Worm (Caenorhabditis elegans) whole organism, L4 larva: ENCODE measurements around the gene emb-8.

Experiments
- D1046.2 ChIP-seq: fragments of 200-800 bp; sonication (Bioruptor generic); IDR thresholded peaks from 2 replicates; pipeline ENCODE4 v1.3.6; 2022; ENCODE audit warnings: missing genetic modification characterization, missing compliant biosample characterization
- F26F4.8 ChIP-seq: fragments of 200-800 bp; sonication (Bioruptor generic); conservative IDR thresholded peaks from 2 replicates; pipeline ENCODE4 v1.3.6; 2022; ENCODE audit warnings: missing genetic modification characterization, missing compliant biosample characterization
- F37D6.2 ChIP-seq: sonication (generic microtip); optimal IDR thresholded peaks from 2 replicates; lab custom pipeline; 2016; ENCODE audit warnings: mild to moderate bottlenecking, missing genetic modification characterization, missing compliant biosample characterization
- R02D3.7 ChIP-seq: fragments of 150-350 bp; sonication (generic microtip); optimal IDR thresholded peaks from 3 replicates; lab custom pipeline; 2014; ENCODE audit warnings: missing biosample characterization, missing genetic modification characterization
- Y5F2A.4 ChIP-seq: fragments of 200-800 bp; sonication (Bioruptor generic); optimal IDR thresholded peaks from 2 replicates; lab custom pipeline; 2018; ENCODE audit warnings: mild to moderate bottlenecking, missing genetic modification characterization, missing compliant biosample characterization
- ZK337.2 ChIP-seq: fragments of 200-800 bp; sonication (Bioruptor generic); IDR thresholded peaks from 2 replicates; pipeline ENCODE4 v1.3.6; 2022; ENCODE audit warnings: missing genetic modification reagents, missing genetic modification characterization, missing compliant biosample characterization
- aly-2 ChIP-seq: sonication (generic microtip); optimal IDR thresholded peaks from 2 replicates; lab custom pipeline; 2018; ENCODE audit warnings: missing biosample characterization, missing genetic modification characterization
- ama-1 ChIP-seq: fragments of 150-350 bp; optimal IDR thresholded peaks from 2 replicates; lab custom pipeline; 2014; ENCODE audit warnings: inconsistent platforms, mixed read lengths
- arid-1 ChIP-seq: fragments of 200-800 bp; sonication (Bioruptor generic); conservative IDR thresholded peaks from 2 replicates; pipeline ENCODE4 v1.3.6; 2022; ENCODE audit warnings: missing genetic modification reagents, missing genetic modification characterization, missing compliant biosample characterization
- attf-4 ChIP-seq: sonication (generic microtip); optimal IDR thresholded peaks from 3 replicates; lab custom pipeline; 2017; ENCODE audit warnings: missing biosample characterization, missing genetic modification characterization
- ceh-20 ChIP-seq: fragments of 200-800 bp; sonication (Bioruptor generic); IDR thresholded peaks from 2 replicates; pipeline ENCODE4 v1.3.6; 2022; ENCODE audit warnings: missing genetic modification reagents, missing genetic modification characterization, missing compliant biosample characterization
- ceh-28 ChIP-seq: fragments of 150-350 bp; optimal IDR thresholded peaks from 2 replicates; lab custom pipeline; 2014; ENCODE audit warnings: missing biosample characterization, missing genetic modification reagents, missing genetic modification characterization
- ceh-32 ChIP-seq: sonication (generic microtip); optimal IDR thresholded peaks from 2 replicates; lab custom pipeline; 2016; ENCODE audit warnings: mild to moderate bottlenecking, missing genetic modification characterization, missing compliant biosample characterization; ENCODE audit not compliant: poor library complexity
- ctbp-1 ChIP-seq: fragments of 200-800 bp; sonication (Bioruptor generic); IDR thresholded peaks from 2 replicates; pipeline ENCODE4 v1.3.6; 2022; ENCODE audit warnings: missing genetic modification reagents, missing genetic modification characterization, missing compliant biosample characterization
- daf-16 ChIP-seq, 3 experiments: sonication (generic microtip); optimal IDR thresholded peaks; 2 replicates each; lab custom pipeline; 2016 to 2017; ENCODE audit warnings: missing genetic modification characterization in 3 of 3, missing genetic modification reagents in 3 of 3, mild to moderate bottlenecking in 2 of 3, missing compliant biosample characterization in 2 of 3, missing biosample characterization in 1 of 3, moderate library complexity in 1 of 3
- daf-8 ChIP-seq: fragments of 200-800 bp; sonication (Bioruptor generic); IDR thresholded peaks from 2 replicates; pipeline ENCODE4 v1.3.6; 2022; ENCODE audit warnings: missing genetic modification characterization, missing compliant biosample characterization
- dmd-9 ChIP-seq: fragments of 200-800 bp; sonication (Bioruptor generic); IDR thresholded peaks from 2 replicates; pipeline ENCODE4 v1.3.6; 2022; ENCODE audit warnings: missing genetic modification reagents, missing genetic modification characterization, missing compliant biosample characterization
- dpl-1 ChIP-seq: fragments of 150-350 bp; optimal IDR thresholded peaks from 2 replicates; lab custom pipeline; 2014; ENCODE audit warnings: missing biosample characterization, missing genetic modification reagents, missing genetic modification characterization
- duxl-1 ChIP-seq: sonication (generic microtip); optimal IDR thresholded peaks from 2 replicates; lab custom pipeline; 2016; ENCODE audit warnings: mild to moderate bottlenecking, missing genetic modification characterization, moderate library complexity, missing compliant biosample characterization; ENCODE audit not compliant: poor library complexity
- dve-1 ChIP-seq: sonication (generic microtip); optimal IDR thresholded peaks from 2 replicates; lab custom pipeline; 2017; ENCODE audit warnings: antibody characterized with exemption, mild to moderate bottlenecking, missing genetic modification characterization, missing compliant biosample characterization; ENCODE audit not compliant: insufficient read depth
- egl-43 ChIP-seq: fragments of 200-800 bp; sonication (Bioruptor generic); IDR thresholded peaks from 2 replicates; pipeline ENCODE4 v1.3.6; 2022; ENCODE audit warnings: missing genetic modification reagents, missing genetic modification characterization, missing compliant biosample characterization
- gei-8 ChIP-seq: fragments of 200-800 bp; sonication (Bioruptor generic); optimal IDR thresholded peaks from 2 replicates; lab custom pipeline; 2018; ENCODE audit warnings: mild to moderate bottlenecking, missing genetic modification characterization, missing compliant biosample characterization
- hlh-30 ChIP-seq: sonication (generic microtip); optimal IDR thresholded peaks from 2 replicates; lab custom pipeline; 2017; ENCODE audit warnings: antibody characterized with exemption, mild to moderate bottlenecking, missing genetic modification characterization, missing compliant biosample characterization; ENCODE audit not compliant: insufficient read depth
- lim-7 ChIP-seq: fragments of 200-800 bp; sonication (Bioruptor generic); IDR thresholded peaks from 2 replicates; pipeline ENCODE4 v1.3.6; 2022; ENCODE audit warnings: missing genetic modification characterization, missing compliant biosample characterization
- lin-38 ChIP-seq: fragments of 200-800 bp; sonication (Bioruptor generic); IDR thresholded peaks from 2 replicates; pipeline ENCODE4 v1.3.6; 2022; ENCODE audit warnings: missing genetic modification reagents, missing genetic modification characterization, missing compliant biosample characterization
- lin-39 ChIP-seq: fragments of 150-350 bp; optimal IDR thresholded peaks from 2 replicates; lab custom pipeline; 2014; ENCODE audit warnings: missing biosample characterization, missing genetic modification reagents, missing genetic modification characterization
- lir-3 ChIP-seq: sonication (generic microtip); optimal IDR thresholded peaks from 2 replicates; lab custom pipeline; 2016; ENCODE audit warnings: mild to moderate bottlenecking, missing genetic modification characterization, missing compliant biosample characterization
- lsy-2 ChIP-seq, 2 experiments: fragments of 150-350 bp in 1 of 2; sonication (generic microtip) in 1 of 2; optimal IDR thresholded peaks; 2 replicates each; lab custom pipeline; 2014 to 2017; ENCODE audit warnings: missing biosample characterization in 2 of 2, missing genetic modification characterization in 2 of 2
- mdl-1 ChIP-seq, 2 experiments: fragments of 150-350 bp in 1 of 2; sonication (generic microtip) in 1 of 2; optimal IDR thresholded peaks; 2 replicates each; lab custom pipeline; 2014 to 2017; ENCODE audit warnings: missing biosample characterization in 2 of 2, missing genetic modification characterization in 2 of 2
- mep-1 ChIP-seq: fragments of 150-350 bp; sonication (generic microtip); optimal IDR thresholded peaks from 3 replicates; lab custom pipeline; 2014; ENCODE audit warnings: missing biosample characterization, missing genetic modification characterization
- mes-2 ChIP-seq: sonication (generic microtip); optimal IDR thresholded peaks from 2 replicates; lab custom pipeline; 2016; ENCODE audit warnings: missing genotype, mild to moderate bottlenecking, missing genetic modification characterization, missing compliant biosample characterization; ENCODE audit not compliant: poor library complexity, severe bottlenecking
- mxl-2 ChIP-seq: fragments of 200-800 bp; sonication (Bioruptor generic); conservative IDR thresholded peaks from 2 replicates; pipeline ENCODE4 v1.3.6; 2022; ENCODE audit warnings: missing genetic modification reagents, missing genetic modification characterization, missing compliant biosample characterization
- mxl-3 ChIP-seq: fragments of 200-800 bp; sonication (Bioruptor generic); optimal IDR thresholded peaks from 2 replicates; lab custom pipeline; 2018; ENCODE audit warnings: mild to moderate bottlenecking, missing genetic modification characterization, missing compliant biosample characterization
- nhr-237 ChIP-seq: sonication (generic microtip); optimal IDR thresholded peaks from 2 replicates; lab custom pipeline; 2017; ENCODE audit warnings: missing biosample characterization, missing genetic modification characterization
- nhr-6 ChIP-seq: fragments of 150-350 bp; optimal IDR thresholded peaks from 2 replicates; lab custom pipeline; 2014; ENCODE audit warnings: missing biosample characterization, missing genetic modification characterization
- nhr-76 ChIP-seq: fragments of 150-350 bp; optimal IDR thresholded peaks from 2 replicates; lab custom pipeline; 2014; ENCODE audit warnings: missing biosample characterization, missing genetic modification characterization
- pqm-1 ChIP-seq: sonication (generic microtip); optimal IDR thresholded peaks from 2 replicates; lab custom pipeline; 2017; ENCODE audit warnings: missing biosample characterization, missing genetic modification characterization
- tra-1 ChIP-seq: fragments of 200-800 bp; sonication (Bioruptor generic); IDR thresholded peaks from 2 replicates; pipeline ENCODE4 v1.3.6; 2022; ENCODE audit warnings: missing genetic modification reagents, missing genetic modification characterization, missing compliant biosample characterization
- unc-62 ChIP-seq, 3 experiments: fragments of 150-350 bp in 1 of 3; sonication (generic microtip); optimal IDR thresholded peaks in 2 of 3; peaks in 1 of 3; 1 replicate in 1 of 3; 2 replicates in 2 of 3; lab custom pipeline; 2014 to 2017; ENCODE audit warnings: missing biosample characterization in 3 of 3, missing genetic modification characterization in 3 of 3, missing genetic modification reagents in 3 of 3, missing genotype in 1 of 3
- zfp-2 ChIP-seq: sonication (generic microtip); optimal IDR thresholded peaks from 2 replicates; lab custom pipeline; 2016; ENCODE audit warnings: mild to moderate bottlenecking, missing genetic modification characterization, missing compliant biosample characterization
- ztf-7 ChIP-seq: fragments of 150-350 bp; optimal IDR thresholded peaks from 2 replicates; lab custom pipeline; 2014; ENCODE audit warnings: missing biosample characterization, missing genetic modification characterization

emb-8 gene

DNA sequence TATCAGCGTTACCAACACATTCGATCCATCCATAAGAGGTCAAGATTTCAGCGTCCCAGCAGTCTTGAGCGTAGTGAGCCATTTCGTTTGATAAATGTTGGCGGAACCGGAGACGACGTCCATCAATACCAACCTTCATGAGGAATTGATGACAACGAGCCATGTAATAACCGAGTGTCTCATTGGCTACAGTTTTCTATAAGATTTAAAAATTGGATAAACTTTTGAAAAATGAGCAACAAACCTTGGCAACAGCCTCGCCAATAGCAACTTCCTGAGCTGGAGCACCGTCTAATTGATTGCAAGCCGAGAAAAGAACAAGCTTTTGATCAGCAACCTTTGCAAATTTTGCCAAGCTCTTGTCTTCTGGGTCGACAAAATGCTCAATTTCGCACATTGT lies 38.7 kb downstream of the emb-8 start:
- TF ChIP-seq ceh-20 (no peak), unc-62 (GFP tag; optimal IDR thresholded peaks at IDR 0.05 in 1 of 2; lab: Kevin White, UChicago) (peak in 1 of 2 experiments; percentile 91), unc-62 (tag; optimal IDR thresholded peaks at IDR 0.05; lab: Kevin White, UChicago) (no peak), ceh-32 (tag; lab: Kevin White, UChicago) (no peak), aly-2 (no peak), nhr-237 (no peak), Y5F2A.4 (GFP tag; lab: Kevin White, UChicago) (no peak), F26F4.8 (GFP tag; lab: Robert Waterston, UW) (0 out of 2 replicates have a peak, but pooled peaks have one; percentile 12), mdl-1 (tag; optimal IDR thresholded peaks at IDR 0.05; lab: Kevin White, UChicago) (no peak)

- no peak for TF ChIP-seq attf-4 (tag; lab: Kevin White, UChicago)
- peak; percentile 34 for TF ChIP-seq lin-38 (GFP tag; lab: Robert Waterston, UW)
Observed at ce11 chrIII:5159505-5159904, 40.0 kb downstream of the emb-8 start, which contains the start of gene T10F2.5. TSS of gene T10F2.5 (minus strand) at chrIII:5159605.

ce11 chrIII:5158674-5159073 lies 40.8 kb downstream of the emb-8 start, which contains the start of gene oxy-4:
TSS of gene oxy-4 (minus strand) at chrIII:5158774.
- no peak for TF ChIP-seq ztf-7
- no peak for TF ChIP-seq daf-8 (GFP tag; lab: Robert Waterston, UW)
- TF ChIP-seq tra-1 (GFP tag; lab: Robert Waterston, UW) = no peak
- TF ChIP-seq unc-62 (GFP tag; optimal IDR thresholded peaks at IDR 0.05 in 1 of 2; lab: Kevin White, UChicago) = no peak
- no peak for TF ChIP-seq unc-62 (tag; optimal IDR thresholded peaks at IDR 0.05; lab: Kevin White, UChicago)
- TF ChIP-seq gei-8 (GFP tag; lab: Kevin White, UChicago) = no peak
- TF ChIP-seq arid-1 (GFP tag; lab: Robert Waterston, UW) = no peak
- no peak for TF ChIP-seq egl-43
- TF ChIP-seq pqm-1 = no peak
- TF ChIP-seq, all 104 proteins: peak for 0

DNA sequence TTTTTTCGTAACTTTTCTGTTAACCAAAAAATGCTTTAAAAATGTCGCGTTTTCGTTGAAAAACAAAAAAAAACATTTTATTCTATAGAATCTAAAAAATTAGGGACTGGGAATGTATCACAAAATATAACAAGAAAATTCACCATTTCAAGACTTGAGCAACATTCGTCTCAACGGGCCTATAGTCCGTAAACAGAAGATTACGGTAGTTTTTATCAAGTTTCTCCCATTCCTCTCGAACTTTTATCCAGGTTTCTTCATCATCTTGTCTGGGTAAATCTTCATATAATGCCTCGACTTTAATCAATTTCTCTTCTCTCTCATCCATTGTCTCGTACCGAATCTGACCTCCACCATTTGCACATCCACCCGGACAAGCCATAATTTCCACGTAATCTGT lies 44.1 kb downstream of the emb-8 start:
- TF ChIP-seq lir-3 (no peak), D1046.2 (GFP tag; lab: Robert Waterston, UW) (no peak), nhr-6 (tag; lab: Kevin White, UChicago) (no peak), ctbp-1 (GFP tag; lab: Robert Waterston, UW) (0 out of 2 replicates have a peak, but pooled peaks have one; percentile 11), mes-2 (tag; lab: Kevin White, UChicago) (peak; percentile 7), daf-8 (GFP tag; lab: Robert Waterston, UW) (no peak), nhr-76 (no peak), lin-38 (GFP tag; lab: Robert Waterston, UW) (0 out of 2 replicates have a peak, but pooled peaks have one; percentile 12)

ce11 chrIII:5153137-5153536 lies 46.3 kb downstream of the emb-8 start, which contains the start of the genes rbm-42 and grwd-1:
TSS of gene rbm-42 (minus strand) at chrIII:5153229.
TSS of gene grwd-1 (plus strand) at chrIII:5153464.
- TF ChIP-seq lin-38 (GFP tag; lab: Robert Waterston, UW) (peak; percentile 37; the same call in 1 of the 2 replicates), R02D3.7 (tag; lab: Kevin White, UChicago) (no peak), ceh-28 (no peak), ztf-7 (no peak), ctbp-1 (GFP tag; lab: Robert Waterston, UW) (no peak), lsy-2 (tag; optimal IDR thresholded peaks at IDR 0.05; lab: Kevin White, UChicago) (peak in 1 of 2 experiments; percentile 62), mes-2 (tag; lab: Kevin White, UChicago) (peak; percentile 49), dve-1 (tag; lab: Kevin White, UChicago) (peak; percentile 26), hlh-30 (tag; lab: Kevin White, UChicago) (peak; percentile 6), ZK337.2 (GFP tag; lab: Robert Waterston, UW) (no peak), zfp-2 (no peak), mep-1 (tag; lab: Kevin White, UChicago) (peak; percentile 29), dpl-1 (peak; percentile 30), lim-7 (GFP tag; lab: Robert Waterston, UW) (no peak), egl-43 (no peak), mxl-3 (GFP tag; lab: Kevin White, UChicago) (no peak), duxl-1 (tag; lab: Kevin White, UChicago) (no peak), daf-16 (GFP tag; optimal IDR thresholded peaks at IDR 0.05; lab: Kevin White, UChicago) (no peak), daf-16 (tag; optimal IDR thresholded peaks at IDR 0.05; lab: Kevin White, UChicago) (peak; percentile 13), F37D6.2 (tag; lab: Kevin White, UChicago) (no peak), mxl-2 (GFP tag; lab: Robert Waterston, UW) (no peak), ama-1 (lab: Kevin White, UChicago) (no peak), lin-39 (tag; lab: Kevin White, UChicago) (no peak), F26F4.8 (GFP tag; lab: Robert Waterston, UW) (no peak), dmd-9 (GFP tag; lab: Robert Waterston, UW) (no peak)
